Fruit fly (Drosophila melanogaster) S2 (cell line): ENCODE data around the gene wgn.

Experiments
- CG8478 ChIP-seq: fragments of >200 bp; optimal IDR thresholded peaks from 2 replicates; lab custom pipeline; 2018
- CTCF ChIP-seq, 2 experiments: fragments of >200 bp; optimal IDR thresholded peaks; 2 replicates each; lab custom pipeline; 2018

dm6 chrX:18646855-18647699 lies 12.4 kb upstream of the wgn start, which contains the start of gene Rip11:
- TF ChIP-seq CTCF (optimal IDR thresholded peaks at IDR 0.05; lab: Kevin White, UChicago) (peak in 1 of 2 experiments; percentile 4), CG8478 (lab: Kevin White, UChicago) (no peak)
